Fruit fly (Drosophila melanogaster): ENCODE measurements around the gene CtsL4.
A peak's percentile ranks its signal among the peaks of the same experiment; 100 is the strongest.

Gene CtsL4

dm6 chr2L:10379865-10380264 is 23.5 kb upstream of the CtsL4 start, which contains the start of gene gny (continued):
- TF ChIP-seq Rx (GFP tag; IDR thresholded peaks at IDR 0.05) = no peak
- TF ChIP-seq ro (GFP tag; IDR thresholded peaks at IDR 0.05) = no peak
- TF ChIP-seq repo (GFP tag; optimal IDR thresholded peaks at IDR 0.05) = no peak
- TF ChIP-seq CG7928 (GFP tag; optimal IDR thresholded peaks at IDR 0.05) = no peak
- TF ChIP-seq mam (GFP tag; optimal IDR thresholded peaks at IDR 0.05) = no peak
- no peak for TF ChIP-seq sens (GFP tag)
- TF ChIP-seq CG11247 (GFP tag; IDR thresholded peaks at IDR 0.05) = no peak
- TF ChIP-seq CG7987 (GFP tag; optimal IDR thresholded peaks at IDR 0.05) = no peak
- no peak for TF ChIP-seq CG10543 (GFP tag; optimal IDR thresholded peaks at IDR 0.05)
- TF ChIP-seq crp (GFP tag; optimal IDR thresholded peaks at IDR 0.05) = no peak
- TF ChIP-seq CG30403 (GFP tag; optimal IDR thresholded peaks at IDR 0.05) = no peak
- TF ChIP-seq row (GFP tag; IDR thresholded peaks at IDR 0.05) = peak; percentile 26; the same call in 1 of the 3 replicates
- TF ChIP-seq scrt (GFP tag; optimal IDR thresholded peaks at IDR 0.05) = no peak
- TF ChIP-seq Dip3 (GFP tag; optimal IDR thresholded peaks at IDR 0.05) = no peak
- TF ChIP-seq caup (GFP tag; optimal IDR thresholded peaks at IDR 0.05; ENCODE audit: severe bottlenecking) = no peak
- no peak for TF ChIP-seq CG1024 (GFP tag; IDR thresholded peaks at IDR 0.05)
- no peak for TF ChIP-seq Camta (GFP tag; optimal IDR thresholded peaks at IDR 0.05)
- TF ChIP-seq tll (GFP tag; optimal IDR thresholded peaks at IDR 0.05) = no peak
- TF ChIP-seq YL-1 (GFP tag; optimal IDR thresholded peaks at IDR 0.05) = peak; percentile 40
- peak; percentile 49; the same call in 2 of the 3 replicates for TF ChIP-seq HLH4C (GFP tag; IDR thresholded peaks at IDR 0.05; ENCODE audit: partially characterized antibody)
- no peak for TF ChIP-seq crol (GFP tag; IDR thresholded peaks at IDR 0.05)
- TF ChIP-seq NFAT (GFP tag; IDR thresholded peaks at IDR 0.05) = no peak
- TF ChIP-seq dm (GFP tag; optimal IDR thresholded peaks at IDR 0.05) = no peak
- TF ChIP-seq ken (GFP tag; IDR thresholded peaks at IDR 0.05) = no peak
- no peak for TF ChIP-seq CG12219 (GFP tag; optimal IDR thresholded peaks at IDR 0.05)
- TF ChIP-seq ftz-f1 (GFP tag; optimal IDR thresholded peaks at IDR 0.05) = no peak
- peak; percentile 85 for TF ChIP-seq Dref (GFP tag; IDR thresholded peaks at IDR 0.05)
- TF ChIP-seq CG11398 (GFP tag; optimal IDR thresholded peaks at IDR 0.05) = no peak
- TF ChIP-seq CG11695 (GFP tag; IDR thresholded peaks at IDR 0.05) = no peak
- TF ChIP-seq nerfin-1 (tag; optimal IDR thresholded peaks at IDR 0.05) = no peak
- TF ChIP-seq CG12391 (tag; optimal IDR thresholded peaks at IDR 0.05) = no peak
- no peak for TF ChIP-seq CG3838 (GFP tag; optimal IDR thresholded peaks at IDR 0.05)
- no peak for TF ChIP-seq maf-S (GFP tag; optimal IDR thresholded peaks at IDR 0.05)
- TF ChIP-seq CG15514 (GFP tag; optimal IDR thresholded peaks at IDR 0.05) = peak; percentile 6
- no peak for TF ChIP-seq CG9609 (GFP tag; optimal IDR thresholded peaks at IDR 0.05)
- no peak for TF ChIP-seq HHEX (GFP tag; optimal IDR thresholded peaks at IDR 0.05)
- TF ChIP-seq Neu2 (GFP tag; optimal IDR thresholded peaks at IDR 0.05; ENCODE audit: borderline replicate concordance) = no peak
- no peak for TF ChIP-seq CG5180 (GFP tag; optimal IDR thresholded peaks at IDR 0.05)
- TF ChIP-seq bcd (GFP tag; optimal IDR thresholded peaks at IDR 0.05) = no peak
- TF ChIP-seq MBD-R2 (GFP tag; IDR thresholded peaks at IDR 0.05) = peak; percentile 88
- TF ChIP-seq vnd (GFP tag; IDR thresholded peaks at IDR 0.05; ENCODE audit: partially characterized antibody) = no peak
- TF ChIP-seq CG18764 (GFP tag; optimal IDR thresholded peaks at IDR 0.05) = no peak
- TF ChIP-seq CG17328 (GFP tag; IDR thresholded peaks at IDR 0.05) = no peak
- TF ChIP-seq gsb-n (tag; optimal IDR thresholded peaks at IDR 0.05) = no peak
- no peak for TF ChIP-seq CG15011 (GFP tag; optimal IDR thresholded peaks at IDR 0.05)
- no peak for TF ChIP-seq grn (GFP tag; optimal IDR thresholded peaks at IDR 0.05)
- peak; percentile 81 for TF ChIP-seq pzg (GFP tag; optimal IDR thresholded peaks at IDR 0.05)
- TF ChIP-seq CG10654 (GFP tag; optimal IDR thresholded peaks at IDR 0.05) = no peak
- no peak for TF ChIP-seq CG5245 (GFP tag; optimal IDR thresholded peaks at IDR 0.05)
- TF ChIP-seq CG34422 (GFP tag; IDR thresholded peaks at IDR 0.05) = no peak
- no peak for TF ChIP-seq CG33557 (GFP tag; optimal IDR thresholded peaks at IDR 0.05)
